Worm (Caenorhabditis elegans) whole organism, L2 larva: ENCODE results near the gene unc-83.

Experiments
- F13H6.1 ChIP-seq: sonication (generic microtip); optimal IDR thresholded peaks from 2 replicates; lab custom pipeline; 2016; ENCODE audit warnings: missing genetic modification characterization, missing compliant biosample characterization
- R02D3.7 ChIP-seq: fragments of 150-350 bp; optimal IDR thresholded peaks from 2 replicates; lab custom pipeline; 2014; ENCODE audit warnings: missing biosample characterization, missing genetic modification characterization
- ZK546.5 ChIP-seq: sonication (generic microtip); optimal IDR thresholded peaks from 2 replicates; lab custom pipeline; 2017; ENCODE audit warnings: missing biosample characterization, missing genetic modification characterization
- ama-1 ChIP-seq: fragments of 150-350 bp; optimal IDR thresholded peaks from 2 replicates; lab custom pipeline; 2018; ENCODE audit warnings: inconsistent platforms
- egl-27 ChIP-seq: sonication (generic microtip); optimal IDR thresholded peaks from 3 replicates; lab custom pipeline; 2017; ENCODE audit warnings: missing biosample characterization, missing genetic modification reagents, missing genetic modification characterization
- elt-1 ChIP-seq: fragments of 150-350 bp; optimal IDR thresholded peaks from 2 replicates; lab custom pipeline; 2014; ENCODE audit warnings: missing biosample characterization, missing genetic modification characterization
- fos-1 ChIP-seq: fragments of 150-350 bp; optimal IDR thresholded peaks from 2 replicates; lab custom pipeline; 2014; ENCODE audit warnings: missing biosample characterization, missing genetic modification characterization
- lin-13 ChIP-seq: fragments of 150-350 bp; optimal IDR thresholded peaks from 2 replicates; lab custom pipeline; 2014; ENCODE audit warnings: missing biosample characterization, missing genetic modification reagents, missing genetic modification characterization
- lin-39 ChIP-seq: fragments of 150-350 bp; optimal IDR thresholded peaks from 2 replicates; lab custom pipeline; 2014; ENCODE audit warnings: missing biosample characterization, missing genetic modification reagents, missing genetic modification characterization
- mab-5 ChIP-seq: fragments of 150-350 bp; optimal IDR thresholded peaks from 2 replicates; lab custom pipeline; 2014; ENCODE audit warnings: missing biosample characterization, missing genetic modification characterization
- mbf-1 ChIP-seq: sonication (generic microtip); optimal IDR thresholded peaks from 2 replicates; lab custom pipeline; 2017; ENCODE audit warnings: missing biosample characterization, missing genetic modification characterization
- nhr-11 ChIP-seq: fragments of 150-350 bp; optimal IDR thresholded peaks from 2 replicates; lab custom pipeline; 2014; ENCODE audit warnings: missing biosample characterization, missing genetic modification characterization
- nhr-12 ChIP-seq: fragments of 150-350 bp; optimal IDR thresholded peaks from 2 replicates; lab custom pipeline; 2014; ENCODE audit warnings: missing biosample characterization, missing genetic modification characterization
- nhr-129 ChIP-seq: fragments of 150-350 bp; optimal IDR thresholded peaks from 2 replicates; lab custom pipeline; 2014; ENCODE audit warnings: missing biosample characterization, missing genetic modification characterization
- nhr-21 ChIP-seq: fragments of 150-350 bp; optimal IDR thresholded peaks from 2 replicates; lab custom pipeline; 2014; ENCODE audit warnings: missing biosample characterization, missing genetic modification characterization
- nhr-23 ChIP-seq: fragments of 150-350 bp; optimal IDR thresholded peaks from 2 replicates; lab custom pipeline; 2014; ENCODE audit warnings: missing biosample characterization, missing genetic modification reagents, missing genetic modification characterization
- nhr-237 ChIP-seq: fragments of 150-350 bp; optimal IDR thresholded peaks from 2 replicates; lab custom pipeline; 2014; ENCODE audit warnings: missing biosample characterization, missing genetic modification characterization
- nhr-25 ChIP-seq: fragments of 150-350 bp; sonication (generic microtip); optimal IDR thresholded peaks from 3 replicates; lab custom pipeline; 2014; ENCODE audit warnings: missing biosample characterization, missing genetic modification characterization
- nhr-6 ChIP-seq: fragments of 150-350 bp; optimal IDR thresholded peaks from 2 replicates; lab custom pipeline; 2014; ENCODE audit warnings: missing biosample characterization, missing genetic modification characterization
- sem-4 ChIP-seq: fragments of 150-350 bp; optimal IDR thresholded peaks from 2 replicates; lab custom pipeline; 2014; ENCODE audit warnings: missing biosample characterization, missing genetic modification reagents, missing genetic modification characterization
- sma-9 ChIP-seq, 2 experiments: fragments of 150-350 bp in 1 of 2; sonication (generic microtip) in 1 of 2; optimal IDR thresholded peaks; 2 replicates each; lab custom pipeline; 2014 to 2016; ENCODE audit warnings: missing genetic modification characterization in 2 of 2, mild to moderate bottlenecking in 1 of 2, missing biosample characterization in 1 of 2, missing compliant biosample characterization in 1 of 2, missing genetic modification reagents in 1 of 2, moderate library complexity in 1 of 2
- snpc-4 ChIP-seq: fragments of 150-350 bp; optimal IDR thresholded peaks from 2 replicates; lab custom pipeline; 2014; ENCODE audit warnings: missing biosample characterization, missing genetic modification characterization
- unc-39 ChIP-seq: fragments of 150-350 bp; optimal IDR thresholded peaks from 2 replicates; lab custom pipeline; 2014; ENCODE audit warnings: missing biosample characterization, missing genetic modification characterization
- unc-55 ChIP-seq: fragments of 150-350 bp; sonication (generic microtip); optimal IDR thresholded peaks from 3 replicates; lab custom pipeline; 2014; ENCODE audit warnings: missing biosample characterization, missing genetic modification reagents, missing genetic modification characterization

unc-83 gene

ce11 chrV:6517305-6518224 is 52.7 kb downstream of the unc-83 start (continued):
- TF ChIP-seq nhr-6 (peak; percentile 32), snpc-4 (tag; lab: Kevin White, UChicago) (no peak), lin-39 (no peak), nhr-23 (no peak), nhr-237 (no peak), ZK546.5 (tag; lab: Kevin White, UChicago) (no peak)

- TF ChIP-seq mab-5 (tag; lab: Kevin White, UChicago) (no peak), unc-39 (tag; lab: Kevin White, UChicago) (no peak), nhr-6 (no peak)
These were observed 53.2 kb downstream of the unc-83 start, which contains the start of gene F46E10.3 for ce11 chrV:6518225-6518396. Gene F46E10.3 (plus strand): TSS chrV:6518297.

ce11 chrV:6520385-6521080 is 55.7 kb downstream of the unc-83 start, which contains the start of the genes F46E10.2 and F46E10.18:
Gene F46E10.2 (plus strand): TSS chrV:6520435.
Gene F46E10.18 (plus strand): TSS chrV:6521030.
- TF ChIP-seq R02D3.7 (tag; lab: Kevin White, UChicago) = no peak
- TF ChIP-seq ama-1 (lab: Kevin White, UChicago) = no peak
- TF ChIP-seq nhr-12 = no peak
- TF ChIP-seq lin-13 (GFP tag; lab: Kevin White, UChicago) = no peak
- TF ChIP-seq nhr-11 (tag; lab: Kevin White, UChicago) = no peak
- TF ChIP-seq nhr-25 = no peak
- TF ChIP-seq nhr-237 = no peak
- no peak for TF ChIP-seq ZK546.5 (tag; lab: Kevin White, UChicago)
- no peak for TF ChIP-seq nhr-21

- peak; percentile 13 for TF ChIP-seq sma-9 (GFP tag; optimal IDR thresholded peaks at IDR 0.05; lab: Kevin White, UChicago)
- no peak for TF ChIP-seq sma-9 (tag; optimal IDR thresholded peaks at IDR 0.05; lab: Kevin White, UChicago)
- TF ChIP-seq unc-55 (GFP tag; lab: Kevin White, UChicago) = no peak
- peak; percentile 86 for TF ChIP-seq fos-1 (tag; lab: Kevin White, UChicago)
These were observed 58.1 kb downstream of the unc-83 start for ce11 chrV:6522879-6523497.

- TF ChIP-seq egl-27 (tag; lab: Kevin White, UChicago) = peak; percentile 19
- peak; percentile 82 for TF ChIP-seq fos-1 (tag; lab: Kevin White, UChicago)
- TF ChIP-seq mbf-1 (tag; lab: Kevin White, UChicago) = no peak
- TF ChIP-seq, all 48 proteins: peak for 2
These were observed 59.9 kb downstream of the unc-83 start, which contains the start of gene acs-1 for ce11 chrV:6524757-6525156. Gene acs-1 (plus strand): TSS chrV:6524989.

- peak; percentile 39 for TF ChIP-seq nhr-129 (tag; lab: Kevin White, UChicago)
- TF ChIP-seq elt-1 (tag; lab: Kevin White, UChicago) = no peak
- TF ChIP-seq sem-4 = no peak
- peak; percentile 22 for TF ChIP-seq sma-9 (GFP tag; optimal IDR thresholded peaks at IDR 0.05; lab: Kevin White, UChicago)
- no peak for TF ChIP-seq sma-9 (tag; optimal IDR thresholded peaks at IDR 0.05; lab: Kevin White, UChicago)
- TF ChIP-seq F13H6.1 (tag; lab: Kevin White, UChicago) = peak; percentile 70
- TF ChIP-seq, all 48 proteins: peak for 3
These were observed 68.2 kb downstream of the unc-83 start, which contains the start of gene hpo-26 for ce11 chrV:6533030-6533429. Gene hpo-26 (minus strand): TSS chrV:6533060.
